Fruit fly (Drosophila melanogaster): Measurements from ENCODE around the gene CG5928.

DNA sequence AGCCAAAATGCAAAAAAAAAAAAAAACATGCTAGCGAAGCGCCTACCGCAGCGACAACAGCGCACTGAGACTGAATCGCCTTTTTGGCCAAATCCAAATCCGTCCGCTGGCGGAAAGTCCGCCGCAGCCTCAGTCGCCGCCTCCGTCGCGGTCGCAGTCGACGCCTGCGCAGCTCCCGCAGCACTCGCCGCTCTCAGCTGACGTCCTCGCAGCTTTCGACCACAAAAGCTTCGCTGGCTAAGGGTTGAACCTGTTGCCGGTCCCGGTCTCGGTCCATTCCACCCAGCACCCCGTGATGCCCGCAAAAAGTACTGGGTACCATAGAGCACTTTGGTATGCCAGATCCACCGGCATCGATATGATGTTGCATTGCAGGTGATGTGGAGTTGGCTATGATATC is 13.5 kb downstream of the CG5928 start, which contains the start of gene CG4660:
- no peak for TF ChIP-seq CG8478 (optimal IDR thresholded peaks at IDR 0.05)
- TF ChIP-seq pan (optimal IDR thresholded peaks at IDR 0.05): no peak
- TF ChIP-seq psq (optimal IDR thresholded peaks at IDR 0.05): no peak
